Fruit fly (Drosophila melanogaster) whole organism, wandering third instar larva: Measurements from ENCODE around the gene Pgant5.

Source experiments
- Abd-B ChIP-seq: fragments of >200 bp; optimal IDR thresholded peaks from 2 replicates; lab custom pipeline; 2017; ENCODE audit warnings: missing biosample characterization, missing genetic modification characterization
- CG32264 ChIP-seq: fragments of 200-800 bp; sonication (Bioruptor generic); optimal IDR thresholded peaks from 2 replicates; lab custom pipeline; 2016; ENCODE audit warnings: missing biosample characterization, missing genetic modification characterization
- CG9705 ChIP-seq: fragments of 200-800 bp; sonication (Bioruptor generic); optimal IDR thresholded peaks from 2 replicates; lab custom pipeline; 2018; ENCODE audit warnings: missing biosample characterization, mild to moderate bottlenecking, missing genetic modification characterization
- CrebA ChIP-seq: fragments of 200-800 bp; sonication (Bioruptor generic); optimal IDR thresholded peaks from 2 replicates; lab custom pipeline; 2016; ENCODE audit warnings: missing biosample characterization, mild to moderate bottlenecking, missing genetic modification characterization, borderline replicate concordance
- Dfd ChIP-seq: fragments of >200 bp; optimal IDR thresholded peaks from 2 replicates; lab custom pipeline; 2017; ENCODE audit warnings: missing biosample characterization, missing genetic modification characterization
- GATAd ChIP-seq: sonication (Bioruptor generic); optimal IDR thresholded peaks from 2 replicates; lab custom pipeline; 2016; ENCODE audit warnings: missing biosample characterization, missing genetic modification characterization
- HLH106 ChIP-seq: fragments of 200-800 bp; optimal IDR thresholded peaks from 3 replicates; lab custom pipeline; 2019; ENCODE audit warnings: missing biosample characterization, mild to moderate bottlenecking, missing genetic modification characterization, moderate library complexity
- Hnf4 ChIP-seq: fragments of 200-800 bp; sonication (Bioruptor generic); optimal IDR thresholded peaks from 2 replicates; lab custom pipeline; 2016; ENCODE audit warnings: missing biosample characterization, mild to moderate bottlenecking, missing genetic modification characterization
- Hr78 ChIP-seq: fragments of >200 bp; optimal IDR thresholded peaks from 2 replicates; lab custom pipeline; 2017; ENCODE audit warnings: missing biosample characterization, missing genetic modification characterization
- Hr83 ChIP-seq: fragments of 200-300 bp; sonication (Bioruptor generic); optimal IDR thresholded peaks from 2 replicates; lab custom pipeline; 2016; ENCODE audit warnings: missing biosample characterization, mild to moderate bottlenecking, missing genetic modification characterization, moderate library complexity; ENCODE audit not compliant: poor library complexity, severe bottlenecking
- Jra ChIP-seq: sonication (Bioruptor generic); optimal IDR thresholded peaks from 2 replicates; lab custom pipeline; 2016; ENCODE audit warnings: missing biosample characterization, missing genetic modification characterization
- Mio ChIP-seq: sonication (Bioruptor generic); optimal IDR thresholded peaks from 2 replicates; lab custom pipeline; 2016; ENCODE audit warnings: missing biosample characterization, missing genetic modification characterization
- N ChIP-seq: fragments of >200 bp; optimal IDR thresholded peaks from 2 replicates; lab custom pipeline; 2018; ENCODE audit warnings: missing biosample characterization, missing external identifiers, missing genetic modification characterization
- OdsH ChIP-seq: fragments of 200-800 bp; sonication (Bioruptor generic); optimal IDR thresholded peaks from 2 replicates; lab custom pipeline; 2016; ENCODE audit warnings: missing biosample characterization, mild to moderate bottlenecking, missing genetic modification characterization
- Rel ChIP-seq, 2 experiments: fragments of 200-800 bp; sonication (Bioruptor generic) in 1 of 2; optimal IDR thresholded peaks; 2 replicates in 1 of 2; 3 replicates in 1 of 2; lab custom pipeline; 2016 to 2019; ENCODE audit warnings: mild to moderate bottlenecking in 2 of 2, missing biosample characterization in 2 of 2, missing genetic modification characterization in 2 of 2, moderate library complexity in 1 of 2
- Sp1 ChIP-seq: fragments of 200-800 bp; sonication (Bioruptor generic); optimal IDR thresholded peaks from 3 replicates; lab custom pipeline; 2019; ENCODE audit warnings: missing biosample characterization, mild to moderate bottlenecking, missing genetic modification characterization, moderate library complexity
- Vsx2 ChIP-seq: fragments of 200-300, 225-300 bp; sonication (Bioruptor generic); optimal IDR thresholded peaks from 2 replicates; lab custom pipeline; 2018; ENCODE audit warnings: missing biosample characterization, missing genetic modification characterization; ENCODE audit not compliant: partially characterized antibody
- br ChIP-seq: fragments of 200-800 bp; sonication (Bioruptor generic); optimal IDR thresholded peaks from 2 replicates; lab custom pipeline; 2016; ENCODE audit warnings: missing biosample characterization, missing genetic modification characterization
- brk ChIP-seq: fragments of 200-800 bp; sonication (Bioruptor generic); optimal IDR thresholded peaks from 2 replicates; lab custom pipeline; 2016; ENCODE audit warnings: missing biosample characterization, mild to moderate bottlenecking, missing genetic modification characterization
- dl ChIP-seq, 2 experiments: fragments of 175-275, 200-275 bp in 1 of 2; fragments of 200-275 bp in 1 of 2; sonication (Bioruptor generic); optimal IDR thresholded peaks; lab custom pipeline; 2018; ENCODE audit warnings: mild to moderate bottlenecking in 2 of 2, missing biosample characterization in 2 of 2, missing genetic modification characterization in 2 of 2, moderate library complexity in 2 of 2; ENCODE audit not compliant: partially characterized antibody in 2 of 2, insufficient read depth in 1 of 2
- dsf ChIP-seq: sonication (Bioruptor generic); optimal IDR thresholded peaks from 2 replicates; lab custom pipeline; 2016; ENCODE audit warnings: missing biosample characterization, missing genetic modification characterization, borderline replicate concordance
- ey ChIP-seq: fragments of 200-800 bp; sonication (Bioruptor generic); optimal IDR thresholded peaks from 2 replicates; lab custom pipeline; 2016; ENCODE audit warnings: missing biosample characterization, missing genetic modification characterization
- foxo ChIP-seq, 2 experiments: fragments of 200-800 bp; sonication (Bioruptor generic); optimal IDR thresholded peaks; 2 replicates in 1 of 2; 3 replicates in 1 of 2; lab custom pipeline; 2016 to 2017; ENCODE audit warnings: missing biosample characterization in 2 of 2, missing genetic modification characterization in 2 of 2
- fru ChIP-seq: fragments of 200-800 bp; sonication (Bioruptor generic); optimal IDR thresholded peaks from 3 replicates; lab custom pipeline; 2016; ENCODE audit warnings: missing biosample characterization, mild to moderate bottlenecking, missing genetic modification characterization
- h ChIP-seq: fragments of 200-800 bp; sonication (Bioruptor generic); optimal IDR thresholded peaks from 3 replicates; lab custom pipeline; 2016; ENCODE audit warnings: missing biosample characterization, mild to moderate bottlenecking, missing genetic modification characterization
- pan ChIP-seq: fragments of >200 bp; optimal IDR thresholded peaks from 2 replicates; lab custom pipeline; 2017
- psq ChIP-seq: fragments of 200-800 bp; sonication (Bioruptor generic); optimal IDR thresholded peaks from 3 replicates; lab custom pipeline; 2017; ENCODE audit warnings: missing biosample characterization, mild to moderate bottlenecking, missing genetic modification characterization, moderate library complexity
- rgr ChIP-seq: fragments of 200-800 bp; sonication (Bioruptor generic); optimal IDR thresholded peaks from 3 replicates; lab custom pipeline; 2016; ENCODE audit warnings: missing biosample characterization, mild to moderate bottlenecking, missing genetic modification characterization
- sage ChIP-seq: fragments of 200-800 bp; sonication (Bioruptor generic); optimal IDR thresholded peaks from 2 replicates; lab custom pipeline; 2016; ENCODE audit warnings: missing biosample characterization, mild to moderate bottlenecking, missing genetic modification characterization
- sv ChIP-seq: fragments of 200-800 bp; sonication (Bioruptor generic); optimal IDR thresholded peaks from 3 replicates; lab custom pipeline; 2016; ENCODE audit warnings: missing biosample characterization, missing genetic modification characterization
- tai ChIP-seq: sonication (Bioruptor generic); optimal IDR thresholded peaks from 2 replicates; lab custom pipeline; 2016; ENCODE audit warnings: missing biosample characterization, missing genetic modification characterization
- usp ChIP-seq: fragments of >200 bp; optimal IDR thresholded peaks from 2 replicates; lab custom pipeline; 2017; ENCODE audit warnings: missing biosample characterization, missing genetic modification characterization
- woc ChIP-seq: sonication (Bioruptor generic); optimal IDR thresholded peaks from 2 replicates; lab custom pipeline; 2016; ENCODE audit warnings: missing biosample characterization, mild to moderate bottlenecking, missing genetic modification characterization

Pgant5 gene

DNA sequence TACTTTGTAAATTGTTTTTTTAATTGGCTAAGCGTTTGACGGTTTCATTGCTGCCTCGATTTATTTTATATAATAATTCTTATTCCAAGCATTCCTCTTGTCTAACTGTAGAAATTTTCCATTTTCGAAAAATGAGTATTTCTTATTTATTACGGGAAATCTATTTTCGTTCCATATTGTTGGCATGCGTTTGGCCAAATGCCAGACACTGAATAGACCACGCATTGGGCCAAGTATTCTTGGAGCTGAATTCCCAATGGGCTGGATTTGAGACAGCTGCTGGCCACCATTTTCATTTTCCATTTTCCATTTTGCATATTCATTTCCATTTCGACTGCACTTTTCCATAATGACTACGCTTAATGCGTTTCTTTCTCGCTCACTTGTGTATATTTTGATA lies 23.1 kb upstream of the Pgant5 start:
- TF ChIP-seq ey (GFP tag; lab: Kevin White, UChicago) (no peak), OdsH (GFP tag; lab: Kevin White, UChicago) (no peak), HLH106 (no peak), Rel (GFP tag; optimal IDR thresholded peaks at IDR 0.05; lab: Kevin White, UChicago) (no peak), Rel (tag; optimal IDR thresholded peaks at IDR 0.05; lab: Kevin White, UChicago) (no peak), psq (no peak), dsf (no peak), tai (GFP tag; lab: Kevin White, UChicago) (no peak), foxo (GFP tag; optimal IDR thresholded peaks at IDR 0.05; lab: Kevin White, UChicago) (no peak), h (no peak), sv (GFP tag; lab: Kevin White, UChicago) (no peak), Sp1 (GFP tag; lab: Kevin White, UChicago) (no peak)
- TF ChIP-seq, all 38 proteins: peak for 0

DNA sequence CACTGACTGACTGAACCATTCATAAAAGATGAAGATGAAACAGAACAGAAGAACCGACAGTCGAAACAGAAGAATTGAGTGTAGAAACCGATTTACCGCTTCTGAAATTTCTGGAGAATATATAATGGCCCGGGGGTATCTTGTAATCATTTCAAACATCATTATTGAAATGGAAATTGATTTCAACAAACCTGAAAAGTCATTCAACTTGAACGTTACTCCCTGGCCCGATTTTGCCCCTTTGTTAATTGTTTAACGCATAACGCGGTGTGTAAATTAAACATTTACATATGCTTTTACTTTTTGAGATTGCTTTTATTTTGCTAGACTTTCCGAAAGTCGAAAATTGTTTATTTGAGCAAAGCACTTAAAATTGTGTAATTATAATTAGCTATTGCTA lies 21.5 kb upstream of the Pgant5 start:
- TF ChIP-seq sv (GFP tag; lab: Kevin White, UChicago) (no peak), pan (no peak), Jra (GFP tag; lab: Kevin White, UChicago) (no peak), Sp1 (GFP tag; lab: Kevin White, UChicago) (no peak), woc (GFP tag; lab: Kevin White, UChicago) (no peak), OdsH (GFP tag; lab: Kevin White, UChicago) (no peak), Hr83 (GFP tag; lab: Kevin White, UChicago) (no peak)

DNA sequence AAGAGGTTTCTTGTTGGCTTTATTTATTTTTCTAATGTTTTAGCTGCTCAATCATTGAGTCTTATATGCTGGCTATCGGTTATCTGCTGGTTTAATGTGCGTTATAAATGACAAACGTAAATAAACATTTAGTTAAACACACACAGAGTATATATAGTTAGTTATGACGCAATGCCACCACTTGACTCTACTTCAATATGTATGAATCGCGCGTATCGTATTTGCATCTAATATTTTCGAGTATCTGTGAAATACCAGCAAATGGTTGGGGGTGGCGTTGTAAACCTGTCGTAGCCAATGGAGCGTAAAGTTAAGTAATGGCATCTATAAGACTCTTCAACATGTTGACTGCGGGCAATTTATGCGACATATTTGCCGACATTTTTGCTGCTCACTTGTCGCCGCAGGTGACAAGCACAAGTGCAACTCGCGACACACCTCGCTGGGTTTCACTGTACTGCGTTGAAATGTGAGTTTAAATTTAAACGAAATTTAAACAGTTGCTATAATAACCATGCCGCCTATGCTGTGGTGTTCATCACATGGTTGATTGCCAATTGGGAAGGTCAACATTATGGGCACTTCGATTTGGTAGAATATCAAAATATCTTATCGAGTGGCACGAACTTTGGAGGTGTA lies 20.2 kb upstream of the Pgant5 start:
- TF ChIP-seq N (GFP tag; lab: Kevin White, UChicago): no peak
- TF ChIP-seq foxo (GFP tag; optimal IDR thresholded peaks at IDR 0.05; lab: Kevin White, UChicago): no peak
- no peak for TF ChIP-seq woc (GFP tag; lab: Kevin White, UChicago)
- no peak for TF ChIP-seq OdsH (GFP tag; lab: Kevin White, UChicago)
- no peak for TF ChIP-seq dsf
- no peak for TF ChIP-seq tai (GFP tag; lab: Kevin White, UChicago)
- no peak for TF ChIP-seq rgr
- no peak for TF ChIP-seq dl (GFP tag; optimal IDR thresholded peaks at IDR 0.05; lab: Kevin White, UChicago; ENCODE audit: insufficient read depth in 1 of 2, partially characterized antibody in 2 of 2)
- TF ChIP-seq Dfd (GFP tag; lab: Kevin White, UChicago): no peak
- no peak for TF ChIP-seq Hr83 (GFP tag; lab: Kevin White, UChicago)
- no peak for TF ChIP-seq CG9705 (GFP tag; lab: Kevin White, UChicago)
- TF ChIP-seq Hr78: no peak
- no peak for TF ChIP-seq Jra (GFP tag; lab: Kevin White, UChicago)
- no peak for TF ChIP-seq Abd-B
- TF ChIP-seq Sp1 (GFP tag; lab: Kevin White, UChicago): no peak
- no peak for TF ChIP-seq psq
- no peak for TF ChIP-seq fru (GFP tag; lab: Kevin White, UChicago)
- TF ChIP-seq CG32264: no peak
- no peak for TF ChIP-seq HLH106
- TF ChIP-seq usp (GFP tag; lab: Kevin White, UChicago): no peak
- TF ChIP-seq, all 38 proteins: peak for 0

DNA sequence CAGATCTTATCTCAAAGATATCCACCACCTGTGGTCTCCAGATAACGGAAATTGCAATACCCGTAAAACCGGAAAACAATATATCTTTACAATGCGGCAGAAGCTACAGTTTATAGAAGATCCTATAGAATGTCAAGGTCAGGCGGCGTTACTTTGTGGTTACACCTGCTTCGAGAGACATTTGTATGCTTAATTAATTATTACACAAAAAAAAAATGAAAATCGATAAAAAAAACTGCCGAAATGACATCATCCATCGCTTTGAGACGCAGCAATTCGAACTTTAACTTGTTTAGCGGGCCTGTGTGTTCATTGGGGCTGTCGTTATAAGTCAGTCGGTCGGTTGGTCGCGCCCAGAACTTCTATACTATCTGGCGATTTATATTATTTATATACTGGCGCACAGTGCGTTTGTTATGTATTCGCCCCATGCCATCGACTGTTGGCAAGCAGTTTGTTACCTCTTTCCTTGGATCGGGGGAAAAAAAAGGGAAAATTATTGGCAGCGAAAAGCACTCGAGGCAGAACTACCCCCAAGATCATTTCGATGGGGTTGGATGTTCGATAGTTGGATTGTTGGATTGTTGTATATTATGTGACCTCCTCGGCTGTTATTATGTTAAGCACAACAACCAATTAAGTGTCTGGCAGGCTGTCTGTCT lies 18.0 kb upstream of the Pgant5 start:
- TF ChIP-seq brk (GFP tag; lab: Kevin White, UChicago) (no peak), N (GFP tag; lab: Kevin White, UChicago) (no peak), Hr83 (GFP tag; lab: Kevin White, UChicago) (no peak), OdsH (GFP tag; lab: Kevin White, UChicago) (no peak)

DNA sequence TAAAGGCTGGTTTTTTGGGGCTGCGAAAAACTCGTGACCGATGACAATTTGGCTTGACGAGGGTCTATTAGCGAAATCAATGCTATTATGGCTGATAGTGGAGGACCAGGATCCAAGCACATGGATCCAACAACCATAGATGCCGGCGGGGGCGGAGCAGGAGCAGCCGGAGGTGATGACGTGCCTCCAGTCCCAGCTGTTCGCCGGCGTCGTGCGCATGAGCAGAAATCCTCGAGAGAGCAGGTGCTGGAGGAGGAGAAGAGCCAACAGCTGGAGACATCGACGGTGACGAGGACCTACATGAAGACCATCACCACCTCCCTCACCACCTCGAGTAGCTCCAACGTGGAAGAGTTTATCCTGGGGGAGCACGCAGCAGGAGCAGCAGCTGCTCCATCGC lies 15.7 kb upstream of the Pgant5 start:
- TF ChIP-seq Hnf4 (GFP tag; lab: Kevin White, UChicago): no peak
- no peak for TF ChIP-seq fru (GFP tag; lab: Kevin White, UChicago)
- no peak for TF ChIP-seq ey (GFP tag; lab: Kevin White, UChicago)
- no peak for TF ChIP-seq sage (GFP tag; lab: Kevin White, UChicago)
- no peak for TF ChIP-seq Vsx2
- TF ChIP-seq dl (GFP tag; optimal IDR thresholded peaks at IDR 0.05; lab: Kevin White, UChicago; ENCODE audit: insufficient read depth in 1 of 2, partially characterized antibody in 2 of 2): no peak
- TF ChIP-seq h: no peak
- no peak for TF ChIP-seq psq
- TF ChIP-seq pan: no peak
- TF ChIP-seq Hr83 (GFP tag; lab: Kevin White, UChicago): no peak
- TF ChIP-seq CrebA (GFP tag; lab: Kevin White, UChicago): no peak
- no peak for TF ChIP-seq Mio (GFP tag; lab: Kevin White, UChicago)
- no peak for TF ChIP-seq br (GFP tag; lab: Kevin White, UChicago)
- TF ChIP-seq CG9705 (GFP tag; lab: Kevin White, UChicago): no peak
- no peak for TF ChIP-seq usp (GFP tag; lab: Kevin White, UChicago)
- TF ChIP-seq GATAd (GFP tag; lab: Kevin White, UChicago): no peak
- no peak for TF ChIP-seq Sp1 (GFP tag; lab: Kevin White, UChicago)
